Worm (Caenorhabditis elegans) whole organism, mixed stage, embryonic: ENCODE results near the gene Y45G5AM.9.

ENCODE experiments used
- nhr-76 ChIP-seq: sonication (generic microtip); optimal IDR thresholded peaks from 2 replicates; lab custom pipeline; 2017; ENCODE audit warnings: missing biosample characterization, missing genetic modification characterization
- ztf-11 ChIP-seq: fragments of 150-350 bp; optimal IDR thresholded peaks from 2 replicates; lab custom pipeline; 2014; ENCODE audit warnings: missing biosample characterization, missing genetic modification characterization

ce11 chrV:4216902-4217301 lies 22.5 kb upstream of the Y45G5AM.9 start:
- TF ChIP-seq nhr-76 (tag; lab: Kevin White, UChicago) (no peak), ztf-11 (no peak)
